Worm (Caenorhabditis elegans): ENCODE data around the gene nhr-71.

nhr-71 gene

ce11 chrX:13745558-13745957, 1.6 kb upstream of the nhr-71 start:
- TF ChIP-seq php-3 (GFP tag; IDR thresholded peaks at IDR 0.05), result peak; percentile 61; the same call in 1 of the 2 replicates
- peak; percentile 3 for TF ChIP-seq mes-2 (tag; optimal IDR thresholded peaks at IDR 0.05; ENCODE audit: poor library complexity, severe bottlenecking)
- TF ChIP-seq daf-16 (GFP tag; optimal IDR thresholded peaks at IDR 0.05), result no peak
- peak; percentile 19 for TF ChIP-seq daf-16 (tag; optimal IDR thresholded peaks at IDR 0.05)
- TF ChIP-seq aha-1 (tag), result peak; percentile 77
- no peak for TF ChIP-seq nhr-77 (tag; optimal IDR thresholded peaks at IDR 0.05)

DNA sequence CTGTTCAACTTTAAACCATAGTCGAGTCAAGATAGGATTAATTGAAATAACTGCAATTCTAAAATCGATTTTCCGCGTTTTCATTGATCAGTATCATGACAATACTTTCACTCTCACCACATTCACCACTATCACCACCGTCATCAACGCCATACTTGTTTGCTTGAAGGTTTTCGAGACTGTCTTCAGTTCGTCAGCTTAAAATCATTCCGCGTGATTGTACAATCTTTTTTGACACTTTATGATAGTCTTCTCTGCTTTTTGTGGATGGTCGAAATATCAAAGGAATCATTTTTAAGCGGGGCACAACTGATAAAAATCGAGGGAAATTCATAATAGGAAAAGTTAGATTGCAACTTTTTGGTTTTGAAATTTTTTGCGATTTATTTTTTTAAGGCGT, 884 bp upstream of the nhr-71 start:
- TF ChIP-seq mxl-3 (GFP tag; optimal IDR thresholded peaks at IDR 0.05), result no peak
- peak; percentile 20 for TF ChIP-seq pqm-1 (tag; optimal IDR thresholded peaks at IDR 0.05)
- no peak for TF ChIP-seq dmd-8 (GFP tag; IDR thresholded peaks at IDR 0.05)
- no peak for TF ChIP-seq unc-62 (GFP tag; optimal IDR thresholded peaks at IDR 0.05 in 1 of 2)
- TF ChIP-seq unc-62 (tag; optimal IDR thresholded peaks at IDR 0.05), result no peak
- TF ChIP-seq D1046.2 (GFP tag; IDR thresholded peaks at IDR 0.05), result no peak
- no peak for TF ChIP-seq daf-16 (GFP tag; optimal IDR thresholded peaks at IDR 0.05)
- peak; percentile 70 for TF ChIP-seq daf-16 (tag; optimal IDR thresholded peaks at IDR 0.05)
- peak; percentile 79 for TF ChIP-seq dmd-6 (GFP tag; IDR thresholded peaks at IDR 0.05)
- no peak for TF ChIP-seq spr-1 (tag; optimal IDR thresholded peaks at IDR 0.05)
- peak; percentile 8 for TF ChIP-seq dve-1 (tag; optimal IDR thresholded peaks at IDR 0.05; ENCODE audit: insufficient read depth)
- no peak for TF ChIP-seq zip-11 (GFP tag; IDR thresholded peaks at IDR 0.05)
- no peak for TF ChIP-seq F44E2.7 (GFP tag; IDR thresholded peaks at IDR 0.05)
- TF ChIP-seq zfp-2 (tag; optimal IDR thresholded peaks at IDR 0.05), result no peak
- TF ChIP-seq lin-39 (tag; optimal IDR thresholded peaks at IDR 0.05), result no peak
- TF ChIP-seq ceh-28 (tag; optimal IDR thresholded peaks at IDR 0.05), result no peak
- TF ChIP-seq nhr-25 (tag; optimal IDR thresholded peaks at IDR 0.05; ENCODE audit: borderline replicate concordance, insufficient read depth), result no peak
- no peak for TF ChIP-seq mep-1 (tag; optimal IDR thresholded peaks at IDR 0.05)
- TF ChIP-seq php-3 (GFP tag; IDR thresholded peaks at IDR 0.05), result no peak
- no peak for TF ChIP-seq rbr-2 (tag; optimal IDR thresholded peaks at IDR 0.05)
- no peak for TF ChIP-seq saeg-2 (GFP tag; IDR thresholded peaks at IDR 0.05)
- no peak for TF ChIP-seq skn-1 (tag; optimal IDR thresholded peaks at IDR 0.05)
- TF ChIP-seq lim-7 (GFP tag; IDR thresholded peaks at IDR 0.05), result no peak
- no peak for TF ChIP-seq spr-3 (GFP tag; optimal IDR thresholded peaks at IDR 0.05)
- peak; percentile 15 for TF ChIP-seq nhr-28 (tag; optimal IDR thresholded peaks at IDR 0.05)
- TF ChIP-seq hlh-11 (tag; optimal IDR thresholded peaks at IDR 0.05), result peak; percentile 70
- peak; percentile 42 for TF ChIP-seq hlh-30 (tag; optimal IDR thresholded peaks at IDR 0.05; ENCODE audit: insufficient read depth)

DNA sequence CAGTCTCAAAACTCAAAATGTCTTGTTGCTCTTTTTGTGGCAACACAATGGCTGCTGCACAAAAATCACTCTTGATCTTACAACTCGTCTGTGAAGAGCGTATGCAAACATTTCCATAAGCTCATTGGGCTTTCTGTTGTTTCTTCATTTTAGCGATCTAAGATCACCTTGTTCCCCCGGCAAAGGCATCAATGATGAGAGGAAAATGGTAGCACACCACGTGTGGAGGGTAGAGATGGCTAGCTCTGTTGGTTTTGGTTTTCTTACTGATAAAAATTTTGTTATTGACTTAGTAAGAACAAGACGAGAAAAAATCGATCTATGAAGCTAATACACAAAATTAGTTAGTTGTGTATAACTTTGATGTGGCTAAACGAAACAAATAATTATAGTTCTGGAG, 882 bp downstream of the nhr-71 start:
- TF ChIP-seq dmd-6 (GFP tag; IDR thresholded peaks at IDR 0.05) (no peak), nhr-28 (tag; optimal IDR thresholded peaks at IDR 0.05) (peak; percentile 66), jun-1 (tag; optimal IDR thresholded peaks at IDR 0.05) (no peak), php-3 (GFP tag; IDR thresholded peaks at IDR 0.05) (0 out of 2 replicates have a peak, but pooled peaks have one; percentile 14), hlh-30 (tag; optimal IDR thresholded peaks at IDR 0.05; ENCODE audit: insufficient read depth) (peak; percentile 12), mdl-1 (tag; optimal IDR thresholded peaks at IDR 0.05) (peak in 1 of 2 experiments; percentile 45), dve-1 (tag; optimal IDR thresholded peaks at IDR 0.05; ENCODE audit: insufficient read depth) (peak; percentile 10), nhr-48 (tag; optimal IDR thresholded peaks at IDR 0.05) (no peak), daf-16 (GFP tag; optimal IDR thresholded peaks at IDR 0.05) (no peak), daf-16 (tag; optimal IDR thresholded peaks at IDR 0.05) (peak; percentile 81), pqm-1 (tag; optimal IDR thresholded peaks at IDR 0.05) (peak; percentile 21), hlh-11 (tag; optimal IDR thresholded peaks at IDR 0.05) (peak; percentile 44), zag-1 (tag; optimal IDR thresholded peaks at IDR 0.05) (no peak), nhr-77 (tag; optimal IDR thresholded peaks at IDR 0.05) (peak; percentile 3)

ce11 chrX:13752822-13753581, 5.9 kb downstream of the nhr-71 start:
- TF ChIP-seq nhr-10 (tag; optimal IDR thresholded peaks at IDR 0.05), result no peak
- no peak for TF ChIP-seq pha-4 (GFP tag; IDR thresholded peaks at IDR 0.05)
- TF ChIP-seq pha-4 (tag; optimal IDR thresholded peaks at IDR 0.05), result no peak
- no peak for TF ChIP-seq ceh-28 (tag; optimal IDR thresholded peaks at IDR 0.05)
- peak; percentile 26 for TF ChIP-seq dve-1 (tag; optimal IDR thresholded peaks at IDR 0.05; ENCODE audit: insufficient read depth)
- no peak for TF ChIP-seq vab-7 (GFP tag; IDR thresholded peaks at IDR 0.05)
- no peak for TF ChIP-seq nhr-102 (tag; optimal IDR thresholded peaks at IDR 0.05)
- no peak for TF ChIP-seq ceh-82 (tag; optimal IDR thresholded peaks at IDR 0.05)
- TF ChIP-seq R02D3.7 (tag; optimal IDR thresholded peaks at IDR 0.05), result no peak
- TF ChIP-seq nhr-25 (tag; optimal IDR thresholded peaks at IDR 0.05; ENCODE audit: borderline replicate concordance, insufficient read depth), result no peak
- TF ChIP-seq madf-5 (GFP tag; IDR thresholded peaks at IDR 0.05), result no peak
- no peak for TF ChIP-seq lin-1 (GFP tag; IDR thresholded peaks at IDR 0.05)
- TF ChIP-seq jun-1 (tag; optimal IDR thresholded peaks at IDR 0.05), result no peak
- no peak for TF ChIP-seq nhr-111 (GFP tag; optimal IDR thresholded peaks at IDR 0.05)
- TF ChIP-seq dmd-8 (GFP tag; IDR thresholded peaks at IDR 0.05), result no peak
- TF ChIP-seq dmd-6 (GFP tag; IDR thresholded peaks at IDR 0.05), result 0 out of 2 replicates have a peak, but pooled peaks have one; percentile 22

All from whole organism, L4 larva.